Worm (Caenorhabditis elegans) whole organism, L2 larva: ENCODE measurements around the gene nap-1.

Experiments
- ZK546.5 ChIP-seq: sonication (generic microtip); optimal IDR thresholded peaks from 2 replicates; lab custom pipeline; 2017; ENCODE audit warnings: missing biosample characterization, missing genetic modification characterization
- fos-1 ChIP-seq: fragments of 150-350 bp; optimal IDR thresholded peaks from 2 replicates; lab custom pipeline; 2014; ENCODE audit warnings: missing biosample characterization, missing genetic modification characterization
- lsy-2 ChIP-seq, 2 experiments: fragments of 150-350 bp in 1 of 2; sonication (generic microtip) in 1 of 2; optimal IDR thresholded peaks; 2 replicates each; lab custom pipeline; 2014 to 2017; ENCODE audit warnings: missing biosample characterization in 2 of 2, missing genetic modification characterization in 2 of 2
- nhr-10 ChIP-seq: sonication (generic microtip); optimal IDR thresholded peaks from 2 replicates; lab custom pipeline; 2017; ENCODE audit warnings: missing biosample characterization, missing genetic modification characterization
- nhr-12 ChIP-seq: fragments of 150-350 bp; optimal IDR thresholded peaks from 2 replicates; lab custom pipeline; 2014; ENCODE audit warnings: missing biosample characterization, missing genetic modification characterization
- sem-4 ChIP-seq: fragments of 150-350 bp; optimal IDR thresholded peaks from 2 replicates; lab custom pipeline; 2014; ENCODE audit warnings: missing biosample characterization, missing genetic modification reagents, missing genetic modification characterization
- unc-55 ChIP-seq: fragments of 150-350 bp; sonication (generic microtip); optimal IDR thresholded peaks from 3 replicates; lab custom pipeline; 2014; ENCODE audit warnings: missing biosample characterization, missing genetic modification reagents, missing genetic modification characterization
- unc-62 ChIP-seq: fragments of 150-350 bp; optimal IDR thresholded peaks from 2 replicates; lab custom pipeline; 2014; ENCODE audit warnings: missing biosample characterization, missing genetic modification reagents, missing genetic modification characterization
- ztf-11 ChIP-seq: sonication (generic microtip); optimal IDR thresholded peaks from 2 replicates; lab custom pipeline; 2017; ENCODE audit warnings: missing biosample characterization, missing genetic modification characterization
- ztf-4 ChIP-seq: fragments of 150-350 bp; optimal IDR thresholded peaks from 2 replicates; lab custom pipeline; 2014; ENCODE audit warnings: missing biosample characterization, missing genetic modification characterization

- no peak for TF ChIP-seq nhr-12 (tag; lab: Kevin White, UChicago)
- TF ChIP-seq nhr-10: no peak
- no peak for TF ChIP-seq ztf-4 (tag; lab: Kevin White, UChicago)
- TF ChIP-seq ztf-11 (tag; lab: Kevin White, UChicago): no peak
- TF ChIP-seq lsy-2 (tag; optimal IDR thresholded peaks at IDR 0.05; lab: Kevin White, UChicago): no peak
- TF ChIP-seq unc-62 (GFP tag; lab: Kevin White, UChicago): no peak
- TF ChIP-seq ZK546.5 (tag; lab: Kevin White, UChicago): no peak
- no peak for TF ChIP-seq unc-55 (GFP tag; lab: Kevin White, UChicago)
- no peak for TF ChIP-seq sem-4 (tag; lab: Kevin White, UChicago)
- TF ChIP-seq fos-1 (tag; lab: Kevin White, UChicago): no peak
Observed at ce11 chrIV:8382695-8383094, 3.6 kb upstream of the nap-1 start, which contains the start of gene D2096.9.
